Worm (Caenorhabditis elegans) whole organism, late embryonic: ENCODE data around the gene D1044.4.
A peak's percentile ranks its signal among the peaks of the same experiment; 100 is the strongest.

Experiments
- nfya-1 ChIP-seq: sonication (generic microtip); optimal IDR thresholded peaks from 2 replicates; lab custom pipeline; 2017; ENCODE audit warnings: missing genetic modification characterization, mild to moderate bottlenecking, missing compliant biosample characterization, antibody characterized with exemption, moderate library complexity
- pqm-1 ChIP-seq: sonication (generic microtip); optimal IDR thresholded peaks from 2 replicates; lab custom pipeline; 2016; ENCODE audit warnings: missing genetic modification characterization, missing compliant biosample characterization

DNA sequence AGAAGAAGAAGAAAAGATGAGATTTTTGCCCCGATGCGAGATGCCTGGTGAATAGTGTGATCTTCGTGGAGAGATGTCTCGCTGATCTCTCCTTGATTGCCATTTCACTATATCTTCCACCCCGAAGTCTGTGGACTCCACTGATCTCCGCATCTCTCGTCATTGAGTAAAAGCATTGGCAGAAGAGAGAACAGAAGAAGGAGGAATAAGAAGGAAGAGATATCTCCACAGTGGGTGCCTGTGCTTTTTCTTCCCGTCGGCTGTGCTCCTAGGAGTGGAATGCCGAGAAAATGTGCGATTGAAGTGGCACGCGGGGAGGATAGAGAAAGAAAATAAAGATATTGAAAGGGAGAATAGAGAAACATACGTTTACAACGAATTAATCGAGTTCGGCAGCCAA, 41.9 kb upstream of the D1044.4 start:
- TF ChIP-seq pqm-1 (no peak), nfya-1 (peak; percentile 62)
